Fruit fly (Drosophila melanogaster): Measurements from ENCODE around the gene mRpL1.

The mRpL1 gene

DNA sequence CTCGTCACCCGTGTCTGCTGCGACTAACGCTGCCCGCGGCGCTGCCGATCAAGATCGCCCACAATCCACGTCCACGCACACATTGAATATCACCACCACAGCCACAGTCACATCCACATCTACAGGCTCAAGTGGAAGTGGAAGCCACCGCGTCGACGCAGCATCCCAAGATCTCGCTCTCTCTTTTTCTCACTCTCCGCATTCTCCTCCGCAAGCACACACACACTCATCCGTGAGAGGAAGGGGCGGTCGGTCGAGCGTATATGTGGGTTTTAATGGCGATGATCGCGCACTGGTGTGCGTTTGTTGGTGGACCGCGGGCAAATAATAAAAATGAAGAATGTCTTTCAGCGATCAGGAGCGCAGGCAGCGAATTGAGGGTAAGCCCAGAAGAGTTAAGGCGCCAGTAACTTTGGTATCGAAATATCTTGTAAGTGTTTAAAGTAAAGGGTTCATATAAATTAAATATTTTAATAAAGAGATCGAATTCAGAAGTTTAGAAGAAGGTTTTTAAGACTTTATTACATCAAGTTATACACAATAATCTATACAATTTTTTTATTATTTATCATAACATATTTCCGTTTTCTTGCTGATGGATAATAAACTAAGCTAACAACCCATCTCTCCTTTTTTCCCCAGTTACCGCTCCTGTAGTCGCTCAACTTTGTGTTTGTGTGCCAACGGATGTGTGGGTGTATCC, 32.7 kb downstream of the mRpL1 start, which contains the start of gene Poxm (continued):
- TF ChIP-seq Dek (tag; optimal IDR thresholded peaks at IDR 0.05) (peak; percentile 87), Dbx (GFP tag; IDR thresholded peaks at IDR 0.05) (peak; percentile 48; the same call in 1 of the 3 replicates), Asciz (GFP tag; optimal IDR thresholded peaks at IDR 0.05) (peak; percentile 83), chif (GFP tag; optimal IDR thresholded peaks at IDR 0.05) (peak; percentile 37 to 75), Atf6 (GFP tag; IDR thresholded peaks at IDR 0.05) (peak; percentile 79), Gug (GFP tag; IDR thresholded peaks at IDR 0.05) (peak; percentile 94), CG8944 (GFP tag; optimal IDR thresholded peaks at IDR 0.05) (peak; percentile 40), Six4 (GFP tag; optimal IDR thresholded peaks at IDR 0.05) (peak; percentile 88), CG10565 (GFP tag; optimal IDR thresholded peaks at IDR 0.05) (peak; percentile 33), slp2 (GFP tag; optimal IDR thresholded peaks at IDR 0.05) (peak; percentile 64), chinmo (GFP tag; IDR thresholded peaks at IDR 0.05; ENCODE audit: partially characterized antibody) (no peak), sc (optimal IDR thresholded peaks at IDR 0.05) (no peak), sc (GFP tag; optimal IDR thresholded peaks at IDR 0.05) (peak; percentile 91), tup (GFP tag; optimal IDR thresholded peaks at IDR 0.05) (peak; percentile 60), az2 (GFP tag; optimal IDR thresholded peaks at IDR 0.05) (peak; percentile 92), Pdp1 (GFP tag; optimal IDR thresholded peaks at IDR 0.05) (peak; percentile 76 to 77), NfI (GFP tag; optimal IDR thresholded peaks at IDR 0.05) (peak; percentile 88), Ptx1 (GFP tag; IDR thresholded peaks at IDR 0.05) (peak; percentile 94), bbx (GFP tag; IDR thresholded peaks at IDR 0.05; ENCODE audit: partially characterized antibody) (0 out of 2 replicates have a peak, but pooled peaks have one; percentile 21), psq (GFP tag; optimal IDR thresholded peaks at IDR 0.05) (peak; percentile 71), CG8765 (GFP tag; IDR thresholded peaks at IDR 0.05) (peak; percentile 82), tll (GFP tag; optimal IDR thresholded peaks at IDR 0.05) (no peak), Kr (GFP tag; optimal IDR thresholded peaks at IDR 0.05) (peak; percentile 36), CG2202 (tag; optimal IDR thresholded peaks at IDR 0.05) (peak; percentile 65), pfk (GFP tag; optimal IDR thresholded peaks at IDR 0.05) (no peak), ftz-f1 (GFP tag; optimal IDR thresholded peaks at IDR 0.05) (no peak), pita (GFP tag; optimal IDR thresholded peaks at IDR 0.05) (no peak), nau (GFP tag; optimal IDR thresholded peaks at IDR 0.05) (peak; percentile 78), h (optimal IDR thresholded peaks at IDR 0.05) (no peak), CG8388 (GFP tag; optimal IDR thresholded peaks at IDR 0.05) (peak; percentile 88), schlank (tag; optimal IDR thresholded peaks at IDR 0.05) (no peak), BtbVII (GFP tag; optimal IDR thresholded peaks at IDR 0.05) (peak; percentile 82), CG17361 (GFP tag; IDR thresholded peaks at IDR 0.05) (peak; percentile 99), ham (GFP tag; IDR thresholded peaks at IDR 0.05) (0 out of 2 replicates have a peak, but pooled peaks have one; percentile 30), tio (GFP tag; optimal IDR thresholded peaks at IDR 0.05) (peak; percentile 88), bigmax (GFP tag; optimal IDR thresholded peaks at IDR 0.05) (no peak), CG12299 (tag; optimal IDR thresholded peaks at IDR 0.05) (peak; percentile 74), Opbp (GFP tag; IDR thresholded peaks at IDR 0.05; ENCODE audit: partially characterized antibody) (no peak), CG14441 (GFP tag; IDR thresholded peaks at IDR 0.05) (peak; percentile 86), sd (tag; optimal IDR thresholded peaks at IDR 0.05) (peak; percentile 82), CG16813 (GFP tag; IDR thresholded peaks at IDR 0.05; ENCODE audit: partially characterized antibody) (peak; percentile 56), CG1602 (GFP tag; optimal IDR thresholded peaks at IDR 0.05) (peak; percentile 92), Lpt (GFP tag; optimal IDR thresholded peaks at IDR 0.05) (no peak), CG6254 (GFP tag; optimal IDR thresholded peaks at IDR 0.05) (peak; percentile 86), CG6791 (GFP tag; IDR thresholded peaks at IDR 0.05; ENCODE audit: partially characterized antibody) (no peak), Hand (GFP tag; optimal IDR thresholded peaks at IDR 0.05) (no peak), dan (GFP tag; IDR thresholded peaks at IDR 0.05) (peak; percentile 81), disco-r (GFP tag; optimal IDR thresholded peaks at IDR 0.05) (peak; percentile 3), CG8924 (tag; optimal IDR thresholded peaks at IDR 0.05) (peak; percentile 94)
